Fruit fly (Drosophila melanogaster) whole organism, adult: ENCODE results near the gene CG9288.

Experiments
- CG11617 ChIP-seq: fragments of 200-800 bp; sonication (Bioruptor generic); optimal IDR thresholded peaks from 2 replicates; lab custom pipeline; 2017; ENCODE audit warnings: mild to moderate bottlenecking, missing biosample characterization, missing genetic modification reagents, missing genetic modification characterization
- CG12768 ChIP-seq: fragments of 200-800 bp; sonication (Bioruptor generic); optimal IDR thresholded peaks from 2 replicates; lab custom pipeline; 2017; ENCODE audit warnings: missing biosample characterization, missing genetic modification characterization, mild to moderate bottlenecking, moderate library complexity, missing genetic modification reagents
- CG14711 ChIP-seq: fragments of 200-800 bp; sonication (Bioruptor generic); optimal IDR thresholded peaks from 2 replicates; lab custom pipeline; 2018; ENCODE audit warnings: missing biosample characterization, mild to moderate bottlenecking, missing genetic modification characterization, moderate library complexity
- CG1620 ChIP-seq: fragments of 200-800 bp; sonication (Bioruptor generic); optimal IDR thresholded peaks from 2 replicates; lab custom pipeline; 2016; ENCODE audit warnings: missing biosample characterization, missing genetic modification characterization
- CG33017 ChIP-seq: fragments of 200-800 bp; sonication (Bioruptor generic); optimal IDR thresholded peaks from 2 replicates; lab custom pipeline; 2018; ENCODE audit warnings: missing biosample characterization, mild to moderate bottlenecking, missing genetic modification characterization, moderate library complexity
- CG5204 ChIP-seq: fragments of 200-800 bp; sonication (Bioruptor generic); optimal IDR thresholded peaks from 2 replicates; lab custom pipeline; 2016; ENCODE audit warnings: missing biosample characterization, missing genetic modification characterization
- CG7045 ChIP-seq: fragments of 200-800 bp; sonication (Bioruptor generic); optimal IDR thresholded peaks from 2 replicates; lab custom pipeline; 2017; ENCODE audit warnings: missing biosample characterization, mild to moderate bottlenecking, missing genetic modification characterization
- CG7101 ChIP-seq: fragments of 200-800 bp; sonication (Bioruptor generic); optimal IDR thresholded peaks from 2 replicates; lab custom pipeline; 2018; ENCODE audit warnings: missing biosample characterization, mild to moderate bottlenecking, missing genetic modification characterization, moderate library complexity
- Clk ChIP-seq: fragments of 200-800 bp; sonication (Bioruptor generic); optimal IDR thresholded peaks from 2 replicates; lab custom pipeline; 2017; ENCODE audit warnings: missing biosample characterization, missing genetic modification characterization
- Crg-1 ChIP-seq: fragments of 200-800 bp; sonication (Bioruptor generic); optimal IDR thresholded peaks from 2 replicates; lab custom pipeline; 2016; ENCODE audit warnings: missing biosample characterization, missing genetic modification characterization
- Hr96 ChIP-seq: fragments of 200-800 bp; sonication (Bioruptor generic); optimal IDR thresholded peaks from 2 replicates; lab custom pipeline; 2016; ENCODE audit warnings: missing biosample characterization, missing genetic modification characterization
- Mnt ChIP-seq: fragments of 200-800 bp; sonication (Bioruptor generic); optimal IDR thresholded peaks from 2 replicates; lab custom pipeline; 2016; ENCODE audit warnings: missing biosample characterization, mild to moderate bottlenecking, missing genetic modification characterization
- bab1 ChIP-seq: fragments of 200-800 bp; sonication (Bioruptor generic); optimal IDR thresholded peaks from 3 replicates; lab custom pipeline; 2019; ENCODE audit warnings: missing biosample characterization, mild to moderate bottlenecking, missing genetic modification characterization, moderate library complexity
- cic ChIP-seq: fragments of 200-800 bp; sonication (Bioruptor generic); optimal IDR thresholded peaks from 2 replicates; lab custom pipeline; 2017; ENCODE audit warnings: missing biosample characterization, mild to moderate bottlenecking, missing genetic modification characterization, moderate library complexity
- cnc ChIP-seq, 2 experiments: fragments of >200 bp; optimal IDR thresholded peaks; 2 replicates each; lab custom pipeline; 2017
- kay ChIP-seq: fragments of 200-800 bp; sonication (Bioruptor generic); peaks from one replicate; lab custom pipeline; 2016; ENCODE audit warnings: missing biosample characterization, missing genetic modification characterization, borderline replicate concordance
- ovo ChIP-seq: fragments of 200-800 bp; sonication (Bioruptor generic); optimal IDR thresholded peaks from 2 replicates; lab custom pipeline; 2016; ENCODE audit warnings: missing biosample characterization, missing genetic modification characterization
- pad ChIP-seq: fragments of 200-800 bp; sonication (Bioruptor generic); optimal IDR thresholded peaks from 3 replicates; lab custom pipeline; 2017; ENCODE audit warnings: missing biosample characterization, missing genetic modification characterization, mild to moderate bottlenecking, moderate library complexity, missing genetic modification reagents
- tj ChIP-seq: fragments of 200-800 bp; sonication (Bioruptor generic); optimal IDR thresholded peaks from 3 replicates; lab custom pipeline; 2017; ENCODE audit warnings: missing biosample characterization, mild to moderate bottlenecking, missing genetic modification characterization, moderate library complexity
- toe ChIP-seq: fragments of 200-800 bp; sonication (Bioruptor generic); optimal IDR thresholded peaks from 2 replicates; lab custom pipeline; 2016; ENCODE audit warnings: missing biosample characterization, missing genetic modification characterization

CG9288 gene

dm6 chr3R:13800430-13800848, 21.0 kb downstream of the CG9288 start:
- TF ChIP-seq tj (GFP tag; lab: Kevin White, UChicago): peak; percentile 45
- no peak for TF ChIP-seq CG1620 (GFP tag; lab: Kevin White, UChicago)
- TF ChIP-seq kay (GFP tag; lab: Kevin White, UChicago): peak; percentile 59
- TF ChIP-seq CG14711: peak; percentile 60
- TF ChIP-seq CG33017: peak; percentile 90
- peak; percentile 76 for TF ChIP-seq CG11617
- TF ChIP-seq cnc (optimal IDR thresholded peaks at IDR 0.05; lab: Kevin White, UChicago): no peak
- TF ChIP-seq Clk (GFP tag; lab: Kevin White, UChicago): peak; percentile 83
- peak; percentile 75 for TF ChIP-seq toe (GFP tag; lab: Kevin White, UChicago)
- TF ChIP-seq bab1: no peak
- peak; percentile 96 for TF ChIP-seq CG7045 (GFP tag; lab: Kevin White, UChicago)
- peak; percentile 67 for TF ChIP-seq pad
- peak; percentile 83 for TF ChIP-seq CG5204 (GFP tag; lab: Kevin White, UChicago)
- TF ChIP-seq Mnt: no peak
- TF ChIP-seq Hr96 (GFP tag; lab: Kevin White, UChicago): peak; percentile 37
- no peak for TF ChIP-seq ovo
- peak; percentile 56 for TF ChIP-seq cic (GFP tag; lab: Kevin White, UChicago)
- peak; percentile 96 for TF ChIP-seq CG12768
- TF ChIP-seq CG7101 (tag; lab: Kevin White, UChicago): peak; percentile 81
- peak; percentile 16 for TF ChIP-seq Crg-1 (GFP tag; lab: Kevin White, UChicago)

dm6 chr3R:13801184-13802056, 22.0 kb downstream of the CG9288 start:
- TF ChIP-seq CG1620 (GFP tag; lab: Kevin White, UChicago) (no peak), toe (GFP tag; lab: Kevin White, UChicago) (no peak), CG7045 (GFP tag; lab: Kevin White, UChicago) (no peak), CG14711 (no peak), kay (GFP tag; lab: Kevin White, UChicago) (no peak), Mnt (no peak), CG7101 (tag; lab: Kevin White, UChicago) (no peak), CG33017 (no peak), bab1 (no peak), pad (no peak), CG12768 (no peak), cnc (optimal IDR thresholded peaks at IDR 0.05; lab: Kevin White, UChicago) (no peak)

- no peak for TF ChIP-seq CG14711
- no peak for TF ChIP-seq toe (GFP tag; lab: Kevin White, UChicago)
- TF ChIP-seq bab1: no peak
- no peak for TF ChIP-seq CG1620 (GFP tag; lab: Kevin White, UChicago)
- no peak for TF ChIP-seq ovo
- TF ChIP-seq CG7101 (tag; lab: Kevin White, UChicago): no peak
- TF ChIP-seq cnc (optimal IDR thresholded peaks at IDR 0.05; lab: Kevin White, UChicago): no peak
- TF ChIP-seq tj (GFP tag; lab: Kevin White, UChicago): no peak
- no peak for TF ChIP-seq CG11617
- no peak for TF ChIP-seq Clk (GFP tag; lab: Kevin White, UChicago)
Observed at dm6 chr3R:13802057-13802817, 22.8 kb downstream of the CG9288 start.

dm6 chr3R:13803185-13803887, 23.9 kb downstream of the CG9288 start:
- TF ChIP-seq CG11617 (no peak), Mnt (no peak), Clk (GFP tag; lab: Kevin White, UChicago) (no peak), CG12768 (no peak), tj (GFP tag; lab: Kevin White, UChicago) (no peak), kay (GFP tag; lab: Kevin White, UChicago) (no peak), bab1 (no peak), ovo (no peak), CG7101 (tag; lab: Kevin White, UChicago) (no peak), CG14711 (no peak), Crg-1 (GFP tag; lab: Kevin White, UChicago) (no peak), CG7045 (GFP tag; lab: Kevin White, UChicago) (no peak)

dm6 chr3R:13803892-13804710, 24.7 kb downstream of the CG9288 start:
- TF ChIP-seq CG12768 (peak; percentile 22), cnc (optimal IDR thresholded peaks at IDR 0.05; lab: Kevin White, UChicago) (no peak), CG7045 (GFP tag; lab: Kevin White, UChicago) (peak; percentile 29), CG33017 (peak; percentile 4)
